Fruit fly (Drosophila melanogaster) S2 (cell line): ENCODE data around the gene Send2.

Experiments
- CG8478 ChIP-seq: fragments of >200 bp; optimal IDR thresholded peaks from 2 replicates; lab custom pipeline; 2018
- CTCF ChIP-seq, 2 experiments: fragments of >200 bp; optimal IDR thresholded peaks; 2 replicates each; lab custom pipeline; 2018

DNA sequence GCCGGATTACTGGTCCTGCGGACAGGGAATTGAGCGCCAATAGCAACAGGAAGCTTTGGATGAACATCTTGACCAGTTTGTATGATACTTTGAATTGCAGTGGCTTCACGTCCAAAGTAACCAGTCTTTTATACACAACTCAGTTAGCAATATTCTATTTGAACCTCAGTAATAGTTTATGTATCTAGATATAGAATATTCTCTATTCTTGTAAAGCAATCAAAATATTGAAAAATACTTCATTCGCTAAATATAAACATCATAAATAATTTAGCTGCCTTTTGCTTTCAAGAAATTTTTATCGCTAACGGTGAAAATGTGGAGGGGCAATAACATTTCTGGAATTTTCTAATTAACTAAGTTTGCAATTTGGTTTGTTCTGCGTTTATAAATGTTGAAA, at the start of gene Send2:
- TF ChIP-seq CG8478 (lab: Kevin White, UChicago) = no peak
- no peak for TF ChIP-seq CTCF (optimal IDR thresholded peaks at IDR 0.05; lab: Kevin White, UChicago)
